Fruit fly (Drosophila melanogaster): Measurements from ENCODE around the gene CG31251.
A peak's percentile ranks its signal among the peaks of the same experiment; 100 is the strongest.

The CG31251 gene

DNA sequence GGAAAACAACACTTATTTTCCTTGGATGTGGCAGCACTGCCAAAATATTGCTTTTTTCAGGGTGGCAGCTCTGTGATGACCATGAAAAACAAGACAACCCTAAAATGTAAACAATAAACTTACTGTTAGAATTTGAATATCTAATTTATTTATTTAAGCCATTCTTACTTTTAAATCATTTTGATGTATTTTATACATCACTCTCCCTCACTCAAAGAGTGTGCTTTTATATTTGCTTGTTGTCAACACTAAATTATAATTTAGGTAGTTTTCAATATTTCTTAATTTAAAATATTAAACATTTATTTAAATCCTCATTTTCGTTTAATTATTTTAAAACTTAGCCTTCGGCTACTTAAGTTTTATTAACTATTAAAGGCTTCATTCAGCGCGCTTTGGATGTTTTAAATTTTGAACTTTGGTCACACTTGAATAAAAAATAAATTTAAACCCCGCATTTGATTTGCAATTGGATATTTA lies 13.8 kb downstream of the CG31251 start, which contains the start of the genes CG7523 and Mps1 (continued):
- TF ChIP-seq bbx (GFP tag; IDR thresholded peaks at IDR 0.05; ENCODE audit: partially characterized antibody) = no peak
- no peak for TF ChIP-seq CG18619 (GFP tag; optimal IDR thresholded peaks at IDR 0.05)
- TF ChIP-seq Asciz (GFP tag; optimal IDR thresholded peaks at IDR 0.05) = no peak
- no peak for TF ChIP-seq zfh1 (GFP tag; IDR thresholded peaks at IDR 0.05)
- no peak for TF ChIP-seq Hey (tag; optimal IDR thresholded peaks at IDR 0.05)
- peak; percentile 26 for TF ChIP-seq Nf-YC (tag; optimal IDR thresholded peaks at IDR 0.05)
- TF ChIP-seq BtbVII (GFP tag; optimal IDR thresholded peaks at IDR 0.05) = no peak
- no peak for TF ChIP-seq ase (GFP tag; IDR thresholded peaks at IDR 0.05)
- TF ChIP-seq Dip3 (GFP tag; optimal IDR thresholded peaks at IDR 0.05) = no peak
- no peak for TF ChIP-seq h (optimal IDR thresholded peaks at IDR 0.05)
- TF ChIP-seq mam (GFP tag; optimal IDR thresholded peaks at IDR 0.05) = peak; percentile 10
- TF ChIP-seq pros (GFP tag; optimal IDR thresholded peaks at IDR 0.05) = no peak
- TF ChIP-seq ewg (GFP tag; optimal IDR thresholded peaks at IDR 0.05) = no peak
- no peak for TF ChIP-seq Pdp1 (GFP tag; optimal IDR thresholded peaks at IDR 0.05)
- TF ChIP-seq zf30C (GFP tag; optimal IDR thresholded peaks at IDR 0.05) = no peak
- TF ChIP-seq B-H1 (GFP tag; IDR thresholded peaks at IDR 0.05) = no peak
- TF ChIP-seq yki (optimal IDR thresholded peaks at IDR 0.05) = no peak
- no peak for TF ChIP-seq CG6813 (GFP tag; optimal IDR thresholded peaks at IDR 0.05)
- no peak for TF ChIP-seq Lim3 (GFP tag; IDR thresholded peaks at IDR 0.05)
- TF ChIP-seq scrt (GFP tag; optimal IDR thresholded peaks at IDR 0.05) = no peak
- TF ChIP-seq CG10654 (GFP tag; optimal IDR thresholded peaks at IDR 0.05) = no peak
- TF ChIP-seq NC2α (GFP tag; optimal IDR thresholded peaks at IDR 0.05) = no peak
- TF ChIP-seq ATbp (GFP tag; optimal IDR thresholded peaks at IDR 0.05) = no peak
- no peak for TF ChIP-seq CG2120 (GFP tag; optimal IDR thresholded peaks at IDR 0.05)
- TF ChIP-seq CG16815 (GFP tag; optimal IDR thresholded peaks at IDR 0.05) = no peak
- TF ChIP-seq E2f1 (GFP tag; IDR thresholded peaks at IDR 0.05) = no peak
- no peak for TF ChIP-seq hb (GFP tag; IDR thresholded peaks at IDR 0.05; ENCODE audit: partially characterized antibody)
- TF ChIP-seq jumu (GFP tag; optimal IDR thresholded peaks at IDR 0.05) = no peak
- TF ChIP-seq lab (GFP tag; optimal IDR thresholded peaks at IDR 0.05) = no peak
- TF ChIP-seq CG16813 (GFP tag; IDR thresholded peaks at IDR 0.05; ENCODE audit: partially characterized antibody) = no peak
- TF ChIP-seq pfk (GFP tag; optimal IDR thresholded peaks at IDR 0.05) = peak; percentile 3
- TF ChIP-seq kni (GFP tag; optimal IDR thresholded peaks at IDR 0.05) = no peak
- no peak for TF ChIP-seq mld (GFP tag; IDR thresholded peaks at IDR 0.05; ENCODE audit: partially characterized antibody)
- no peak for TF ChIP-seq D19B (GFP tag; optimal IDR thresholded peaks at IDR 0.05)
- TF ChIP-seq sens (GFP tag) = peak; percentile 39
- TF ChIP-seq CG6654 (GFP tag; optimal IDR thresholded peaks at IDR 0.05) = no peak
- TF ChIP-seq Stat92E (GFP tag; optimal IDR thresholded peaks at IDR 0.05) = peak in 1 of 3 experiments; percentile 36
- no peak for TF ChIP-seq CG7987 (GFP tag; optimal IDR thresholded peaks at IDR 0.05)
- TF ChIP-seq wor (GFP tag; IDR thresholded peaks at IDR 0.05) = no peak
- no peak for TF ChIP-seq CG13424 (tag; optimal IDR thresholded peaks at IDR 0.05)
- peak; percentile 36 for TF ChIP-seq BEAF-32 (GFP tag; optimal IDR thresholded peaks at IDR 0.05)
- peak; percentile 1 for TF ChIP-seq CG7839 (tag; optimal IDR thresholded peaks at IDR 0.05)
- TF ChIP-seq CG18262 (tag; optimal IDR thresholded peaks at IDR 0.05) = peak; percentile 27
- no peak for TF ChIP-seq CG17186 (GFP tag; optimal IDR thresholded peaks at IDR 0.05)
- no peak for TF ChIP-seq dpn (GFP tag; optimal IDR thresholded peaks at IDR 0.05)
- TF ChIP-seq Atf-2 (GFP tag; optimal IDR thresholded peaks at IDR 0.05) = no peak
- TF ChIP-seq lola (GFP tag; optimal IDR thresholded peaks at IDR 0.05) = peak in 1 of 3 experiments; percentile 19
- TF ChIP-seq NFAT (GFP tag; IDR thresholded peaks at IDR 0.05) = peak; percentile 6; the same call in 1 of the 2 replicates
- TF ChIP-seq mirr (GFP tag; optimal IDR thresholded peaks at IDR 0.05) = no peak
- TF ChIP-seq CG15073 (GFP tag; optimal IDR thresholded peaks at IDR 0.05) = no peak
